Fruit fly (Drosophila melanogaster) whole organism, adult: Measurements from ENCODE around the gene Veneno.

ENCODE experiments used
- CG11617 ChIP-seq: fragments of 200-800 bp; sonication (Bioruptor generic); optimal IDR thresholded peaks from 2 replicates; lab custom pipeline; 2017; ENCODE audit warnings: mild to moderate bottlenecking, missing biosample characterization, missing genetic modification reagents, missing genetic modification characterization
- CG12768 ChIP-seq: fragments of 200-800 bp; sonication (Bioruptor generic); optimal IDR thresholded peaks from 2 replicates; lab custom pipeline; 2017; ENCODE audit warnings: missing biosample characterization, missing genetic modification characterization, mild to moderate bottlenecking, moderate library complexity, missing genetic modification reagents
- CG14711 ChIP-seq: fragments of 200-800 bp; sonication (Bioruptor generic); optimal IDR thresholded peaks from 2 replicates; lab custom pipeline; 2018; ENCODE audit warnings: missing biosample characterization, mild to moderate bottlenecking, missing genetic modification characterization, moderate library complexity
- CG1620 ChIP-seq: fragments of 200-800 bp; sonication (Bioruptor generic); optimal IDR thresholded peaks from 2 replicates; lab custom pipeline; 2016; ENCODE audit warnings: missing biosample characterization, missing genetic modification characterization
- CG33017 ChIP-seq: fragments of 200-800 bp; sonication (Bioruptor generic); optimal IDR thresholded peaks from 2 replicates; lab custom pipeline; 2018; ENCODE audit warnings: missing biosample characterization, mild to moderate bottlenecking, missing genetic modification characterization, moderate library complexity
- CG5204 ChIP-seq: fragments of 200-800 bp; sonication (Bioruptor generic); optimal IDR thresholded peaks from 2 replicates; lab custom pipeline; 2016; ENCODE audit warnings: missing biosample characterization, missing genetic modification characterization
- CG7045 ChIP-seq: fragments of 200-800 bp; sonication (Bioruptor generic); optimal IDR thresholded peaks from 2 replicates; lab custom pipeline; 2017; ENCODE audit warnings: missing biosample characterization, mild to moderate bottlenecking, missing genetic modification characterization
- CG7101 ChIP-seq: fragments of 200-800 bp; sonication (Bioruptor generic); optimal IDR thresholded peaks from 2 replicates; lab custom pipeline; 2018; ENCODE audit warnings: missing biosample characterization, mild to moderate bottlenecking, missing genetic modification characterization, moderate library complexity
- Clk ChIP-seq: fragments of 200-800 bp; sonication (Bioruptor generic); optimal IDR thresholded peaks from 2 replicates; lab custom pipeline; 2017; ENCODE audit warnings: missing biosample characterization, missing genetic modification characterization
- Crg-1 ChIP-seq: fragments of 200-800 bp; sonication (Bioruptor generic); optimal IDR thresholded peaks from 2 replicates; lab custom pipeline; 2016; ENCODE audit warnings: missing biosample characterization, missing genetic modification characterization
- Hr96 ChIP-seq: fragments of 200-800 bp; sonication (Bioruptor generic); optimal IDR thresholded peaks from 2 replicates; lab custom pipeline; 2016; ENCODE audit warnings: missing biosample characterization, missing genetic modification characterization
- Mnt ChIP-seq: fragments of 200-800 bp; sonication (Bioruptor generic); optimal IDR thresholded peaks from 2 replicates; lab custom pipeline; 2016; ENCODE audit warnings: missing biosample characterization, mild to moderate bottlenecking, missing genetic modification characterization
- bab1 ChIP-seq: fragments of 200-800 bp; sonication (Bioruptor generic); optimal IDR thresholded peaks from 3 replicates; lab custom pipeline; 2019; ENCODE audit warnings: missing biosample characterization, mild to moderate bottlenecking, missing genetic modification characterization, moderate library complexity
- cic ChIP-seq: fragments of 200-800 bp; sonication (Bioruptor generic); optimal IDR thresholded peaks from 2 replicates; lab custom pipeline; 2017; ENCODE audit warnings: missing biosample characterization, mild to moderate bottlenecking, missing genetic modification characterization, moderate library complexity
- cnc ChIP-seq, 2 experiments: fragments of >200 bp; optimal IDR thresholded peaks; 2 replicates each; lab custom pipeline; 2017
- kay ChIP-seq: fragments of 200-800 bp; sonication (Bioruptor generic); peaks from one replicate; lab custom pipeline; 2016; ENCODE audit warnings: missing biosample characterization, missing genetic modification characterization, borderline replicate concordance
- ovo ChIP-seq: fragments of 200-800 bp; sonication (Bioruptor generic); optimal IDR thresholded peaks from 2 replicates; lab custom pipeline; 2016; ENCODE audit warnings: missing biosample characterization, missing genetic modification characterization
- pad ChIP-seq: fragments of 200-800 bp; sonication (Bioruptor generic); optimal IDR thresholded peaks from 3 replicates; lab custom pipeline; 2017; ENCODE audit warnings: missing biosample characterization, missing genetic modification characterization, mild to moderate bottlenecking, moderate library complexity, missing genetic modification reagents
- tj ChIP-seq: fragments of 200-800 bp; sonication (Bioruptor generic); optimal IDR thresholded peaks from 3 replicates; lab custom pipeline; 2017; ENCODE audit warnings: missing biosample characterization, mild to moderate bottlenecking, missing genetic modification characterization, moderate library complexity
- toe ChIP-seq: fragments of 200-800 bp; sonication (Bioruptor generic); optimal IDR thresholded peaks from 2 replicates; lab custom pipeline; 2016; ENCODE audit warnings: missing biosample characterization, missing genetic modification characterization

Veneno gene

DNA sequence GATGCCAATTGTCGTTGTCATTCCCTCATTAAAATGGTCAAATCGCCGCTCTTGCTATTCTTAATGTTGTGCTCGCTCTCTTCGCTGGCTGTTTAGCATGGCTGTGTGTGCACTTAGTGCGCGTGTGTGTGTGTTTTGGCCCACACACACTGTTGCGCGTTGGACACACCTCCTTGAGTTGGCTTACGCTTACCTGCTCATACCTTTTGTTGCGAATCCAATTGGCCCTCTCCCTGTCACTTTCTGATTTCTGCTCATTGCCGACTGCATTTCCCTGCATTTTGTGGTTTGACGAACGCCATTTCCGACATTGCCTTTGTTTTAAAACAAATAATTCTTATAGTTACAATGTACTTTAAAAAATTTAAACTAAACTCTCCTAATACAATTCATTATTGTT, 27.4 kb downstream of the Veneno start:
- TF ChIP-seq CG7101 (tag; lab: Kevin White, UChicago): no peak
- no peak for TF ChIP-seq kay (GFP tag; lab: Kevin White, UChicago)
- TF ChIP-seq tj: no peak
- TF ChIP-seq CG5204 (GFP tag; lab: Kevin White, UChicago): no peak
- no peak for TF ChIP-seq CG33017 (tag; lab: Kevin White, UChicago)
- TF ChIP-seq CG14711 (tag; lab: Kevin White, UChicago): no peak
- TF ChIP-seq cic (GFP tag; lab: Kevin White, UChicago): no peak
- no peak for TF ChIP-seq ovo (GFP tag; lab: Kevin White, UChicago)
- no peak for TF ChIP-seq CG11617 (GFP tag; lab: Kevin White, UChicago)
- TF ChIP-seq cnc (optimal IDR thresholded peaks at IDR 0.05; lab: Kevin White, UChicago): no peak
- no peak for TF ChIP-seq toe (GFP tag; lab: Kevin White, UChicago)
- no peak for TF ChIP-seq Crg-1 (GFP tag; lab: Kevin White, UChicago)

DNA sequence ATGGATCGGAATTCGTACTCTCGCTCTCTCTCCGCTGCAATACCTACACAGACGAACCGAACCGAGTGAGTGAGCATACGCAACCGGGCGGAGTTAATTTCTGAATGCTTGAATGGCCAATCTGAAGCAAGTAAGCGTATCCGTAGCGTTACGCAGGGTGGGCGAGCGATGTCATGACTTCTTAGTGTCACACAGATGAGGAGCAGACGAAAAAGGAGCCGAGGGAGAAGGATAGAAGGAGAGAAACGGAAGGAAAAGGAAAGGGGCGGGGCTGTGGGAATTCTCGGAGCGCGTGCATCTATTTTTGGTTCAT, 27.9 kb downstream of the Veneno start:
- no peak for TF ChIP-seq cic (GFP tag; lab: Kevin White, UChicago)
- no peak for TF ChIP-seq CG7045 (GFP tag; lab: Kevin White, UChicago)
- no peak for TF ChIP-seq CG14711 (tag; lab: Kevin White, UChicago)
- TF ChIP-seq kay (GFP tag; lab: Kevin White, UChicago): peak; percentile 12
- TF ChIP-seq Hr96 (GFP tag; lab: Kevin White, UChicago): no peak

DNA sequence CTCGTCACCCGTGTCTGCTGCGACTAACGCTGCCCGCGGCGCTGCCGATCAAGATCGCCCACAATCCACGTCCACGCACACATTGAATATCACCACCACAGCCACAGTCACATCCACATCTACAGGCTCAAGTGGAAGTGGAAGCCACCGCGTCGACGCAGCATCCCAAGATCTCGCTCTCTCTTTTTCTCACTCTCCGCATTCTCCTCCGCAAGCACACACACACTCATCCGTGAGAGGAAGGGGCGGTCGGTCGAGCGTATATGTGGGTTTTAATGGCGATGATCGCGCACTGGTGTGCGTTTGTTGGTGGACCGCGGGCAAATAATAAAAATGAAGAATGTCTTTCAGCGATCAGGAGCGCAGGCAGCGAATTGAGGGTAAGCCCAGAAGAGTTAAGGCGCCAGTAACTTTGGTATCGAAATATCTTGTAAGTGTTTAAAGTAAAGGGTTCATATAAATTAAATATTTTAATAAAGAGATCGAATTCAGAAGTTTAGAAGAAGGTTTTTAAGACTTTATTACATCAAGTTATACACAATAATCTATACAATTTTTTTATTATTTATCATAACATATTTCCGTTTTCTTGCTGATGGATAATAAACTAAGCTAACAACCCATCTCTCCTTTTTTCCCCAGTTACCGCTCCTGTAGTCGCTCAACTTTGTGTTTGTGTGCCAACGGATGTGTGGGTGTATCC, 28.4 kb downstream of the Veneno start, which contains the start of gene Poxm:
Gene Poxm (minus strand): TSS at position 25 of the 703 bp plus-strand sequence.
- no peak for TF ChIP-seq Hr96 (GFP tag; lab: Kevin White, UChicago)
- peak; percentile 67 for TF ChIP-seq kay (GFP tag; lab: Kevin White, UChicago)
- no peak for TF ChIP-seq CG12768 (GFP tag; lab: Kevin White, UChicago)
- TF ChIP-seq cic (GFP tag; lab: Kevin White, UChicago): no peak
- TF ChIP-seq Crg-1 (GFP tag; lab: Kevin White, UChicago): no peak
- no peak for TF ChIP-seq ovo (GFP tag; lab: Kevin White, UChicago)

DNA sequence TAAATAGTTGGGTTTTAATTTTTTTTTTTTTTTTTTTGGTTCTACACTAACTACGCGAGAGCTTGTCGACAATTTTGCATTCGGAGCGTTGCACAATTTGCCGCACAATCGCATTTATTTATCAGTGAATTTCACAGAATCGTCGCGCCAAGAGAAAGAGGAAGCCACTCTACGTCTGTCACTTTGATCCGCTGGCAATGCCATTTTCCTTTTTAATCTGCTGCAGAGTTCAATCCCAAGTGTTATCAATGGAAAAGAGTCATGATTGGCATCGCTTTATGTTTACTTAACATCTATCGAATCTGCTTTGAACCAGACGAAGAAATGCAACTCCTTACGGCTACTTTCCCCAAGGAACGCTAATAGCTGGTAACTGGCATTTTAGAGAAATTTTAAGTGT, 32.7 kb downstream of the Veneno start:
- no peak for TF ChIP-seq Clk (GFP tag; lab: Kevin White, UChicago)
- TF ChIP-seq CG12768 (GFP tag; lab: Kevin White, UChicago): no peak
- no peak for TF ChIP-seq CG11617 (GFP tag; lab: Kevin White, UChicago)
- TF ChIP-seq kay (GFP tag; lab: Kevin White, UChicago): no peak
- TF ChIP-seq CG33017 (tag; lab: Kevin White, UChicago): no peak
- TF ChIP-seq toe (GFP tag; lab: Kevin White, UChicago): no peak
- no peak for TF ChIP-seq CG5204 (GFP tag; lab: Kevin White, UChicago)
- no peak for TF ChIP-seq cnc (optimal IDR thresholded peaks at IDR 0.05; lab: Kevin White, UChicago)
- no peak for TF ChIP-seq ovo (GFP tag; lab: Kevin White, UChicago)
- TF ChIP-seq tj: no peak
- no peak for TF ChIP-seq Hr96 (GFP tag; lab: Kevin White, UChicago)
- no peak for TF ChIP-seq bab1 (GFP tag; lab: Kevin White, UChicago)
- TF ChIP-seq CG14711 (tag; lab: Kevin White, UChicago): no peak
- TF ChIP-seq Crg-1 (GFP tag; lab: Kevin White, UChicago): no peak
- no peak for TF ChIP-seq cic (GFP tag; lab: Kevin White, UChicago)
- no peak for TF ChIP-seq pad (GFP tag; lab: Kevin White, UChicago)
- no peak for TF ChIP-seq Mnt (GFP tag; lab: Kevin White, UChicago)
- TF ChIP-seq CG7101 (tag; lab: Kevin White, UChicago): no peak
- TF ChIP-seq CG1620 (GFP tag; lab: Kevin White, UChicago): no peak
- TF ChIP-seq CG7045 (GFP tag; lab: Kevin White, UChicago): no peak

DNA sequence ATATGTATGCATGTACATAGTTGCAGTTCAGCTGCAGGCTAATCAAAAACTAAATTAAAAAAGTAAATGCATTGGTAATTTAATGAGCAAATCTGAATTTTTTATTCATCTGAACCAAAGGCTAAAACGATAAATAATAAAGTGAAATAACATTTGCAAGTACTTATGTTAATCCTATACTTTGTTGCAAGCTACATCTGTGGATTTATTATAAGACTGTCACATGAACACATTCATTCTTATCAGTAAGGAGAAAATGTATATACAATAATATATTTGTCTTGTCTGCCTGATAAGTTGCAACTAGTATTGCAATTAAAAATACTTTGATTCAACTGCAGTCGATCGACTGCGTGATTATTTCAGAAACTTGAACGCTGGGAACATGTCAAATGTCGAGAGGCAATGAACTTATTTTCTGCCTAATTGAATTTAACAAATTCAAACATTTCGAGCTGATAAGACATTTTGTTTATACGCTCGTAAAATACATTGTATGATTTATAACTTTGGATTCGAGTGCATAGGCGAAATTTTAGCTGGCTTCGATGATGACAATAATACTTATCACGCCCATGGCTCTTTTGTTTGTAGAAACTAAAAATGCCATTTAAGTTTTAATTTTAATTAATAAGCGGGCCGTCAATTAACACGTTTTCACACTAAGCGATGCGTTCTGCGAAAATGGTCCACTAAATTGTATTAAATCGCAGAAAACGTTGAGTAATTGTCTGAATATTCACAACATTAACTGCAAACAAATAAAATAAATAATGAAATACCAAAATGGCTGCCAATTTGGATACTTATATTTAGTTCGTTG, 34.2 kb downstream of the Veneno start:
- TF ChIP-seq Hr96 (GFP tag; lab: Kevin White, UChicago) (no peak), kay (GFP tag; lab: Kevin White, UChicago) (peak; percentile 86)

DNA sequence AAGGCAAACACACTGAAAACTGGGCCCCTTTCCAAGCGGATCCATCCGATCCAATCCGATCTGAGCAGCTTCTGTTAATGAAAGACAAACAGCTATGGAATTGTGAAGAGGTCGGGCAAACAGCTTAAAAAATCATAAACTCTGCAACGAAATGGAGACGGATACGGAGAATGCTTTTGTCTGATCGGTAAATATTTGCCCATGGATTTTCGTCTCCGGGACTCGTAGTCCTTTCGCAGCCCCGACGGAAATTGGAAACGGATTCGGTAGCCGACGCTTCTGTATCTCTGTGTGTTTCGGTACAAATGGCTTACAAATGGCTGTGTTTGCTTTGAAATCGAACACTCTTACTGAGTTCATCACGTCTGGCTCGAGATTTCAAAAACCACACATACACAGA, 35.5 kb downstream of the Veneno start:
- TF ChIP-seq pad (GFP tag; lab: Kevin White, UChicago): no peak

DNA sequence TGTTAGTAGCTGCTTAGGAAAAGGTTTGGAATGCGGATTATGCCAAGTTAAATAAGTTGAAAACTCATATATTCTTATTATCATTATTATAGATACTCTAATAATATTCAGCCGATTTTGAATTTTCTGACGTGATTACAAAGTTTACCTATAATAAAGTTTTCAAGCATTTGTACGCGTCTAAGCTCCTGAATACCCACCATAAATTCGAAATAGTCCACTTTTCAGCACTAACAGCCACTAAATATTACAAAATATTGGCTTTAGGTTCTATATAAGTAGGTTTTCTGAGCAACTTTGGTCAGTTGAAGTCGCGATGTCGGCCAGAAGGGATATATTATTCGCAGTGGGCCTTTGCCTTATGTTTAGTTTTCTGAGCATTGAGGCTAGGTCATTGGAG, 38.3 kb downstream of the Veneno start, which contains the start of gene CG7443:
Gene CG7443 (plus strand): TSS at position 301 of the 400 bp plus-strand sequence.
- TF ChIP-seq ovo (GFP tag; lab: Kevin White, UChicago) (no peak), CG33017 (tag; lab: Kevin White, UChicago) (no peak), CG7045 (GFP tag; lab: Kevin White, UChicago) (no peak), CG7101 (tag; lab: Kevin White, UChicago) (no peak), cic (GFP tag; lab: Kevin White, UChicago) (no peak), tj (no peak), bab1 (GFP tag; lab: Kevin White, UChicago) (no peak)
